Worm (Caenorhabditis elegans): ENCODE measurements around the gene pqn-74.

ce11 chrIV:13369120-13369842 lies 38.1 kb upstream of the pqn-74 start, which contains the start of gene agt-1:
- TF ChIP-seq lin-13 (GFP tag; optimal IDR thresholded peaks at IDR 0.05) (no peak), zag-1 (tag; optimal IDR thresholded peaks at IDR 0.05) (no peak), elt-2 (tag; optimal IDR thresholded peaks at IDR 0.05) (no peak), blmp-1 (tag; optimal IDR thresholded peaks at IDR 0.05) (no peak), lsy-2 (tag; optimal IDR thresholded peaks at IDR 0.05) (peak in 1 of 2 experiments; percentile 19), ztf-4 (tag; optimal IDR thresholded peaks at IDR 0.05) (no peak)

Measured in whole organism, L1 larva.